Worm (Caenorhabditis elegans) whole organism, mixed stage, embryonic: Measurements from ENCODE around the gene Y49A3A.3.

Experiments
- blmp-1 ChIP-seq: fragments of 150-350 bp; optimal IDR thresholded peaks from 2 replicates; lab custom pipeline; 2014; ENCODE audit warnings: missing biosample characterization, missing genetic modification characterization
- ces-1 ChIP-seq: fragments of 150-350 bp; optimal IDR thresholded peaks from 2 replicates; lab custom pipeline; 2014; ENCODE audit warnings: missing biosample characterization, missing genetic modification reagents, missing genetic modification characterization
- elt-1 ChIP-seq: sonication (generic microtip); optimal IDR thresholded peaks from 2 replicates; lab custom pipeline; 2017; ENCODE audit warnings: missing genetic modification characterization, mild to moderate bottlenecking, missing compliant biosample characterization, antibody characterized with exemption, moderate library complexity, borderline replicate concordance; ENCODE audit not compliant: insufficient read depth
- elt-3 ChIP-seq: fragments of 150-350 bp; optimal IDR thresholded peaks from 2 replicates; lab custom pipeline; 2014; ENCODE audit warnings: missing biosample characterization, missing genetic modification characterization
- lin-13 ChIP-seq: fragments of 150-350 bp; optimal IDR thresholded peaks from 2 replicates; lab custom pipeline; 2014; ENCODE audit warnings: missing biosample characterization, missing genetic modification characterization
- lsy-2 ChIP-seq: fragments of 150-350 bp; optimal IDR thresholded peaks from 2 replicates; lab custom pipeline; 2014; ENCODE audit warnings: missing biosample characterization, missing genetic modification characterization
- mep-1 ChIP-seq: fragments of 150-350 bp; optimal IDR thresholded peaks from 2 replicates; lab custom pipeline; 2017; ENCODE audit warnings: missing biosample characterization, missing genetic modification reagents, missing genetic modification characterization, inconsistent platforms
- nhr-237 ChIP-seq: fragments of 150-350 bp; optimal IDR thresholded peaks from 2 replicates; lab custom pipeline; 2014; ENCODE audit warnings: missing biosample characterization, missing genetic modification characterization
- pha-4 ChIP-seq: fragments of 150-350 bp; optimal IDR thresholded peaks from 2 replicates; lab custom pipeline; 2018; ENCODE audit warnings: missing biosample characterization, missing genetic modification reagents, missing genetic modification characterization
- sem-2 ChIP-seq: fragments of 200-800 bp; sonication (Bioruptor generic); optimal IDR thresholded peaks from 2 replicates; lab custom pipeline; 2018; ENCODE audit warnings: mild to moderate bottlenecking, missing genetic modification characterization, missing compliant biosample characterization
- snpc-4 ChIP-seq: fragments of 150-350 bp; optimal IDR thresholded peaks from 2 replicates; lab custom pipeline; 2014; ENCODE audit warnings: missing biosample characterization, missing genetic modification characterization
- sptf-1 ChIP-seq: sonication (generic microtip); optimal IDR thresholded peaks from 2 replicates; lab custom pipeline; 2017; ENCODE audit warnings: mild to moderate bottlenecking, missing genetic modification characterization, moderate library complexity, missing compliant biosample characterization
- unc-120 ChIP-seq: sonication (generic microtip); optimal IDR thresholded peaks from 2 replicates; lab custom pipeline; 2017; ENCODE audit warnings: missing genetic modification characterization, missing compliant biosample characterization; ENCODE audit not compliant: poor library complexity, severe bottlenecking
- unc-39 ChIP-seq: fragments of 150-350 bp; optimal IDR thresholded peaks from 2 replicates; lab custom pipeline; 2014; ENCODE audit warnings: missing biosample characterization, missing genetic modification characterization

DNA sequence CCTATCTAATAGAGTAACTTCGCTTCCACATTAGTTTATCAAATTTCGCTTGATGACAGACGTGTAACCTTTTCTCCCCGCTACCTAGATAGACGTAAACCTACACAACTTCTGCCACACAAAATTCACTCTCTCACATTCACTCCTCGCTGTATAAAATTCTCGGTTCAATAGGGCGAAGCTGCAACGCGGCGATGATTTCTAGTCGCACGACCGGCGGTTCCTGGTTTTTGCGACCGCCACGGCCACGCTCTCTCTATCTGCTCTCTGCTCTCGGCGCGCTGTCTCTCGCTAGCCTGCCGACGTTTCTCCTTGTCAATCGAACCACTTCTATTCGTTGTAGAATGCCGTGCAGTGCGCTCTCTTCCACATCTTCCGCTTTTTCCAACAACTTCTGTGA, 3.3 kb upstream of the Y49A3A.3 start:
- no peak for TF ChIP-seq snpc-4
- TF ChIP-seq blmp-1 (tag; lab: Kevin White, UChicago), result no peak
- no peak for TF ChIP-seq lin-13 (tag; lab: Kevin White, UChicago)
- TF ChIP-seq elt-1 (tag; lab: Kevin White, UChicago), result no peak
- TF ChIP-seq elt-3 (tag; lab: Kevin White, UChicago), result no peak
- TF ChIP-seq unc-120 (tag; lab: Kevin White, UChicago), result no peak
- no peak for TF ChIP-seq sptf-1 (tag; lab: Kevin White, UChicago)
- peak; percentile 56 for TF ChIP-seq nhr-237 (tag; lab: Kevin White, UChicago)
- TF ChIP-seq mep-1 (tag; lab: Kevin White, UChicago), result peak; percentile 6
- TF ChIP-seq unc-39 (tag; lab: Kevin White, UChicago), result no peak
- TF ChIP-seq sem-2, result no peak
- TF ChIP-seq pha-4 (tag; lab: Kevin White, UChicago), result no peak
- TF ChIP-seq lsy-2 (tag; lab: Kevin White, UChicago), result peak; percentile 31
- TF ChIP-seq ces-1 (GFP tag; lab: Kevin White, UChicago), result peak; percentile 9
